Worm (Caenorhabditis elegans) whole organism, L1 larva: ENCODE data around the gene chk-1.

ENCODE experiments used
- C04F5.9 ChIP-seq: sonication (generic microtip); optimal IDR thresholded peaks from 2 replicates; lab custom pipeline; 2016; ENCODE audit warnings: missing genetic modification characterization, missing compliant biosample characterization
- C16A3.4 ChIP-seq: fragments of 150-350 bp; optimal IDR thresholded peaks from 2 replicates; lab custom pipeline; 2014; ENCODE audit warnings: missing biosample characterization, missing genetic modification characterization
- F16B12.6 ChIP-seq: fragments of 150-350 bp; optimal IDR thresholded peaks from 2 replicates; lab custom pipeline; 2014; ENCODE audit warnings: missing biosample characterization, missing genetic modification characterization
- aha-1 ChIP-seq: fragments of 150-350 bp; optimal IDR thresholded peaks from 2 replicates; lab custom pipeline; 2014; ENCODE audit warnings: missing biosample characterization, missing genetic modification characterization
- aly-2 ChIP-seq: fragments of 150-350 bp; optimal IDR thresholded peaks from 2 replicates; lab custom pipeline; 2014; ENCODE audit warnings: missing biosample characterization, missing genetic modification characterization
- blmp-1 ChIP-seq: fragments of 150-350 bp; optimal IDR thresholded peaks from 2 replicates; lab custom pipeline; 2014; ENCODE audit warnings: missing biosample characterization, missing genetic modification characterization
- ceh-63 ChIP-seq: fragments of 200-800 bp; sonication (Bioruptor generic); optimal IDR thresholded peaks from 2 replicates; lab custom pipeline; 2018; ENCODE audit warnings: mild to moderate bottlenecking, missing genetic modification characterization, missing compliant biosample characterization
- ceh-8 ChIP-seq: fragments of 200-800 bp; sonication (Bioruptor generic); optimal IDR thresholded peaks from 2 replicates; lab custom pipeline; 2018; ENCODE audit warnings: mild to moderate bottlenecking, missing genetic modification characterization, moderate library complexity, missing compliant biosample characterization
- ceh-82 ChIP-seq, 3 experiments: fragments of 150-350 bp in 1 of 3; sonication (generic microtip) in 2 of 3; optimal IDR thresholded peaks; 2 replicates each; lab custom pipeline; 2014 to 2017; ENCODE audit warnings: missing biosample characterization in 3 of 3, missing genetic modification characterization in 3 of 3
- ceh-90 ChIP-seq: sonication (generic microtip); optimal IDR thresholded peaks from 2 replicates; lab custom pipeline; 2016; ENCODE audit warnings: missing genetic modification characterization, missing compliant biosample characterization
- dsc-1 ChIP-seq: sonication (generic microtip); optimal IDR thresholded peaks from 2 replicates; lab custom pipeline; 2016; ENCODE audit warnings: mild to moderate bottlenecking, missing genetic modification characterization, missing compliant biosample characterization
- efl-3 ChIP-seq: fragments of 200-800 bp; sonication (Bioruptor generic); optimal IDR thresholded peaks from 2 replicates; lab custom pipeline; 2018; ENCODE audit warnings: mild to moderate bottlenecking, missing genetic modification characterization, missing compliant biosample characterization
- egl-13 ChIP-seq: sonication (generic microtip); optimal IDR thresholded peaks from 2 replicates; lab custom pipeline; 2016; ENCODE audit warnings: missing genotype, missing genetic modification reagents, missing genetic modification characterization, missing compliant biosample characterization
- elt-3 ChIP-seq, 6 experiments: fragments of 150-350 bp in 1 of 6; sonication (generic microtip); optimal IDR thresholded peaks; 2 replicates each; lab custom pipeline; 2017 to 2018; ENCODE audit warnings: missing biosample characterization in 6 of 6, missing genetic modification characterization in 6 of 6, inconsistent platforms in 1 of 6
- ets-5 ChIP-seq: fragments of 200-800 bp; sonication (Bioruptor generic); IDR thresholded peaks from 2 replicates; pipeline ENCODE4 v1.3.6; 2022; ENCODE audit warnings: missing genetic modification characterization, missing compliant biosample characterization
- fkh-10 ChIP-seq: sonication (generic microtip); optimal IDR thresholded peaks from 2 replicates; lab custom pipeline; 2017; ENCODE audit warnings: missing biosample characterization, missing genetic modification reagents, missing genetic modification characterization
- fkh-4 ChIP-seq: sonication (generic microtip); optimal IDR thresholded peaks from 2 replicates; lab custom pipeline; 2016; ENCODE audit warnings: missing compliant biosample characterization, missing genetic modification characterization, borderline replicate concordance
- fkh-8 ChIP-seq: sonication (generic microtip); optimal IDR thresholded peaks from 2 replicates; lab custom pipeline; 2016; ENCODE audit warnings: mild to moderate bottlenecking, missing genetic modification characterization, missing compliant biosample characterization
- hlh-17 ChIP-seq: fragments of 200-800 bp; sonication (Bioruptor generic); optimal IDR thresholded peaks from 2 replicates; lab custom pipeline; 2018; ENCODE audit warnings: missing genetic modification characterization, mild to moderate bottlenecking, missing compliant biosample characterization, moderate library complexity, borderline replicate concordance
- isw-1 ChIP-seq: fragments of 200-800 bp; sonication (Bioruptor generic); IDR thresholded peaks from 2 replicates; pipeline ENCODE4 v1.3.6; 2022; ENCODE audit warnings: missing genetic modification characterization, missing compliant biosample characterization
- lin-13 ChIP-seq: fragments of 150-350 bp; optimal IDR thresholded peaks from 2 replicates; lab custom pipeline; 2014; ENCODE audit warnings: missing biosample characterization, missing genetic modification reagents, missing genetic modification characterization
- lin-14 ChIP-seq: fragments of 200-800 bp; sonication (Bioruptor generic); optimal IDR thresholded peaks from 2 replicates; lab custom pipeline; 2018; ENCODE audit warnings: mild to moderate bottlenecking, missing genetic modification characterization, moderate library complexity, missing compliant biosample characterization
- lin-15B ChIP-seq: fragments of 150-350 bp; sonication (generic microtip); optimal IDR thresholded peaks from 3 replicates; lab custom pipeline; 2014; ENCODE audit warnings: missing biosample characterization, missing genetic modification characterization
- lin-39 ChIP-seq: fragments of 150-350 bp; optimal IDR thresholded peaks from 2 replicates; lab custom pipeline; 2014; ENCODE audit warnings: missing biosample characterization, missing genetic modification reagents, missing genetic modification characterization
- mep-1 ChIP-seq: fragments of 150-350 bp; optimal IDR thresholded peaks from 2 replicates; lab custom pipeline; 2014; ENCODE audit warnings: missing biosample characterization, missing genetic modification characterization
- nhr-11 ChIP-seq: fragments of 150-350 bp; optimal IDR thresholded peaks from 2 replicates; lab custom pipeline; 2014; ENCODE audit warnings: missing biosample characterization, missing genetic modification characterization
- nhr-19 ChIP-seq: fragments of 200-800 bp; sonication (Bioruptor generic); conservative IDR thresholded peaks from 2 replicates; pipeline ENCODE4 v1.3.6; 2022; ENCODE audit warnings: missing genetic modification characterization, missing compliant biosample characterization
- nhr-20 ChIP-seq: sonication (generic microtip); optimal IDR thresholded peaks from 2 replicates; lab custom pipeline; 2016; ENCODE audit warnings: mild to moderate bottlenecking, missing genetic modification characterization, missing compliant biosample characterization
- nhr-71 ChIP-seq: sonication (generic microtip); optimal IDR thresholded peaks from 2 replicates; lab custom pipeline; 2016; ENCODE audit warnings: mild to moderate bottlenecking, missing genetic modification characterization, moderate library complexity, missing compliant biosample characterization
- nhr-76 ChIP-seq: sonication (generic microtip); optimal IDR thresholded peaks from 2 replicates; lab custom pipeline; 2017; ENCODE audit warnings: missing biosample characterization, missing genetic modification characterization
- nhr-85 ChIP-seq: sonication (generic microtip); peaks from one replicate; lab custom pipeline; 2016; ENCODE audit warnings: missing genetic modification characterization, inconsistent platforms, missing compliant biosample characterization
- nhr-90 ChIP-seq: sonication (generic microtip); optimal IDR thresholded peaks from 2 replicates; lab custom pipeline; 2016; ENCODE audit warnings: mild to moderate bottlenecking, missing genetic modification characterization, missing compliant biosample characterization; ENCODE audit not compliant: poor library complexity
- pag-3 ChIP-seq: sonication (generic microtip); optimal IDR thresholded peaks from 2 replicates; lab custom pipeline; 2017; ENCODE audit warnings: missing genetic modification characterization, mild to moderate bottlenecking, missing compliant biosample characterization, antibody characterized with exemption, borderline replicate concordance; ENCODE audit not compliant: insufficient read depth
- rnt-1 ChIP-seq: sonication (generic microtip); optimal IDR thresholded peaks from 2 replicates; lab custom pipeline; 2016; ENCODE audit warnings: mild to moderate bottlenecking, missing genetic modification characterization, moderate library complexity, missing compliant biosample characterization
- skn-1 ChIP-seq: fragments of 150-350 bp; optimal IDR thresholded peaks from 2 replicates; lab custom pipeline; 2014; ENCODE audit warnings: missing biosample characterization, missing genetic modification characterization
- snpc-4 ChIP-seq: fragments of 150-350 bp; optimal IDR thresholded peaks from 2 replicates; lab custom pipeline; 2014; ENCODE audit warnings: missing biosample characterization, missing genetic modification characterization
- snu-23 ChIP-seq: sonication (generic microtip); optimal IDR thresholded peaks from 2 replicates; lab custom pipeline; 2016; ENCODE audit warnings: missing genetic modification characterization, missing compliant biosample characterization
- swsn-7 ChIP-seq: sonication (generic microtip); optimal IDR thresholded peaks from 2 replicates; lab custom pipeline; 2016; ENCODE audit warnings: missing genetic modification characterization, missing compliant biosample characterization
- tbx-2 ChIP-seq: sonication (generic microtip); optimal IDR thresholded peaks from 2 replicates; lab custom pipeline; 2016; ENCODE audit warnings: missing genetic modification characterization, missing compliant biosample characterization
- unc-130 ChIP-seq: fragments of 150-350 bp; optimal IDR thresholded peaks from 2 replicates; lab custom pipeline; 2017; ENCODE audit warnings: missing biosample characterization, missing genetic modification characterization, inconsistent platforms
- unc-30 ChIP-seq: sonication (generic microtip); optimal IDR thresholded peaks from 2 replicates; lab custom pipeline; 2017; ENCODE audit warnings: missing biosample characterization, missing genetic modification characterization
- unc-98 ChIP-seq: fragments of 200-800 bp; sonication (Bioruptor generic); IDR thresholded peaks from 2 replicates; pipeline ENCODE4 v1.3.6; 2022; ENCODE audit warnings: missing genetic modification characterization, missing compliant biosample characterization
- vab-15 ChIP-seq: sonication (generic microtip); optimal IDR thresholded peaks from 2 replicates; lab custom pipeline; 2017; ENCODE audit warnings: missing genotype, mild to moderate bottlenecking, missing genetic modification characterization, missing compliant biosample characterization
- xbp-1 ChIP-seq: sonication (generic microtip); optimal IDR thresholded peaks from 2 replicates; lab custom pipeline; 2016; ENCODE audit warnings: missing genetic modification characterization, missing compliant biosample characterization
- zag-1 ChIP-seq: fragments of 150-350 bp; optimal IDR thresholded peaks from 2 replicates; lab custom pipeline; 2014; ENCODE audit warnings: missing biosample characterization, missing genetic modification characterization
- zip-4 ChIP-seq: fragments of 200-800 bp; sonication (Bioruptor generic); optimal IDR thresholded peaks from 2 replicates; lab custom pipeline; 2018; ENCODE audit warnings: mild to moderate bottlenecking, missing genetic modification characterization, moderate library complexity, missing compliant biosample characterization
- ztf-4 ChIP-seq: fragments of 150-350 bp; optimal IDR thresholded peaks from 2 replicates; lab custom pipeline; 2014; ENCODE audit warnings: missing biosample characterization, missing genetic modification characterization

chk-1 gene

ce11 chrV:3805499-3805898, 46.2 kb upstream of the chk-1 start, which contains the start of gene R08F11.4:
Gene R08F11.4 (minus strand): TSS chrV:3805527.
- TF ChIP-seq blmp-1 (tag; lab: Kevin White, UChicago), result no peak
- TF ChIP-seq mep-1 (tag; lab: Kevin White, UChicago), result no peak
- TF ChIP-seq pag-3 (tag; lab: Kevin White, UChicago), result no peak
- TF ChIP-seq nhr-20 (tag; lab: Kevin White, UChicago), result peak; percentile 31
- TF ChIP-seq lin-15B (tag; lab: Kevin White, UChicago), result no peak
- no peak for TF ChIP-seq nhr-11 (tag; lab: Kevin White, UChicago)
- TF ChIP-seq unc-98 (GFP tag; lab: Robert Waterston, UW), result no peak
- no peak for TF ChIP-seq unc-30 (tag; lab: Kevin White, UChicago)
- TF ChIP-seq hlh-17 (GFP tag; lab: Kevin White, UChicago), result no peak
- TF ChIP-seq nhr-71 (tag; lab: Kevin White, UChicago), result peak; percentile 26
- no peak for TF ChIP-seq elt-3 (tag; optimal IDR thresholded peaks at IDR 0.05; lab: Kevin White, UChicago)
- no peak for TF ChIP-seq ceh-8 (GFP tag; lab: Kevin White, UChicago)
- TF ChIP-seq xbp-1 (tag; lab: Kevin White, UChicago), result no peak
- no peak for TF ChIP-seq swsn-7 (tag; lab: Kevin White, UChicago)
- no peak for TF ChIP-seq tbx-2 (tag; lab: Kevin White, UChicago)
- TF ChIP-seq lin-13 (GFP tag; lab: Kevin White, UChicago), result no peak
- no peak for TF ChIP-seq zag-1
- peak; percentile 64 for TF ChIP-seq nhr-85
- no peak for TF ChIP-seq aha-1 (tag; lab: Kevin White, UChicago)
- no peak for TF ChIP-seq fkh-8 (tag; lab: Kevin White, UChicago)
- TF ChIP-seq ceh-82 (tag; optimal IDR thresholded peaks at IDR 0.05; lab: Kevin White, UChicago), result no peak
- TF ChIP-seq ceh-63 (GFP tag; lab: Kevin White, UChicago), result no peak
- no peak for TF ChIP-seq efl-3 (GFP tag; lab: Kevin White, UChicago)
- TF ChIP-seq C16A3.4 (tag; lab: Kevin White, UChicago), result no peak
- TF ChIP-seq rnt-1, result no peak
- TF ChIP-seq nhr-76 (tag; lab: Kevin White, UChicago), result no peak
- no peak for TF ChIP-seq isw-1 (GFP tag; lab: Robert Waterston, UW)
- no peak for TF ChIP-seq C04F5.9
- TF ChIP-seq ceh-90 (tag; lab: Kevin White, UChicago), result no peak
- TF ChIP-seq aly-2 (tag; lab: Kevin White, UChicago), result no peak
- TF ChIP-seq fkh-4, result no peak
- peak; percentile 29 for TF ChIP-seq lin-14 (GFP tag; lab: Kevin White, UChicago)
- no peak for TF ChIP-seq egl-13 (tag; lab: Kevin White, UChicago)
- TF ChIP-seq snu-23, result peak; percentile 9
- no peak for TF ChIP-seq fkh-10 (GFP tag; lab: Kevin White, UChicago)
- TF ChIP-seq skn-1 (tag; lab: Kevin White, UChicago), result peak; percentile 13
- no peak for TF ChIP-seq F16B12.6
- no peak for TF ChIP-seq nhr-19 (GFP tag; lab: Robert Waterston, UW)
- no peak for TF ChIP-seq snpc-4
- TF ChIP-seq vab-15 (tag; lab: Kevin White, UChicago), result no peak
- peak; percentile 9 for TF ChIP-seq nhr-90 (tag; lab: Kevin White, UChicago)
- TF ChIP-seq ztf-4 (tag; lab: Kevin White, UChicago), result no peak
- no peak for TF ChIP-seq zip-4 (GFP tag; lab: Kevin White, UChicago)
- TF ChIP-seq dsc-1, result no peak
- no peak for TF ChIP-seq ets-5
- TF ChIP-seq lin-39, result no peak
- no peak for TF ChIP-seq unc-130 (tag; lab: Kevin White, UChicago)
